Fruit fly (Drosophila melanogaster): ENCODE results near the gene CG6071.

Gene CG6071

dm6 chr3L:11636829-11637228 lies 9.0 kb downstream of the CG6071 start (continued):
- TF ChIP-seq CG17359 (tag; optimal IDR thresholded peaks at IDR 0.05): peak; percentile 50
- TF ChIP-seq CG13296 (GFP tag; optimal IDR thresholded peaks at IDR 0.05): peak; percentile 43
- TF ChIP-seq oc (tag; optimal IDR thresholded peaks at IDR 0.05): no peak
- peak; percentile 38 for TF ChIP-seq tap (tag; optimal IDR thresholded peaks at IDR 0.05)
- TF ChIP-seq esg (GFP tag; conservative IDR thresholded peaks at IDR 0.05): no peak
- TF ChIP-seq CoRest (tag; optimal IDR thresholded peaks at IDR 0.05): no peak
- no peak for TF ChIP-seq CG17361 (GFP tag; IDR thresholded peaks at IDR 0.05)
- TF ChIP-seq hb (GFP tag; IDR thresholded peaks at IDR 0.05; ENCODE audit: partially characterized antibody): no peak
- TF ChIP-seq CG4820 (GFP tag; optimal IDR thresholded peaks at IDR 0.05): no peak
- TF ChIP-seq lab (GFP tag; optimal IDR thresholded peaks at IDR 0.05): peak; percentile 36
- TF ChIP-seq CG31365 (tag; optimal IDR thresholded peaks at IDR 0.05): no peak
- no peak for TF ChIP-seq seq (GFP tag; IDR thresholded peaks at IDR 0.05)
- no peak for TF ChIP-seq cato (GFP tag; optimal IDR thresholded peaks at IDR 0.05; ENCODE audit: borderline replicate concordance)
- no peak for TF ChIP-seq Bgb (GFP tag; IDR thresholded peaks at IDR 0.05; ENCODE audit: partially characterized antibody)
- TF ChIP-seq CG31441 (GFP tag; IDR thresholded peaks at IDR 0.05): no peak
- TF ChIP-seq CG4282 (GFP tag; optimal IDR thresholded peaks at IDR 0.05): no peak
- no peak for TF ChIP-seq schlank (tag; optimal IDR thresholded peaks at IDR 0.05)
- TF ChIP-seq prd (optimal IDR thresholded peaks at IDR 0.05): no peak
- no peak for TF ChIP-seq prd (GFP tag; IDR thresholded peaks at IDR 0.05)
- TF ChIP-seq ato (GFP tag; IDR thresholded peaks at IDR 0.05; ENCODE audit: partially characterized antibody): no peak
- TF ChIP-seq CG16863 (GFP tag; optimal IDR thresholded peaks at IDR 0.05): no peak
- TF ChIP-seq ssp (GFP tag; IDR thresholded peaks at IDR 0.05): no peak
- TF ChIP-seq vnd (GFP tag; IDR thresholded peaks at IDR 0.05; ENCODE audit: partially characterized antibody): no peak
- TF ChIP-seq klu (GFP tag; IDR thresholded peaks at IDR 0.05): no peak
- peak; percentile 19; the same call in 1 of the 2 replicates for TF ChIP-seq HLH3B (GFP tag; IDR thresholded peaks at IDR 0.05)
- no peak for TF ChIP-seq kni (GFP tag; optimal IDR thresholded peaks at IDR 0.05)
- no peak for TF ChIP-seq cad (GFP tag; optimal IDR thresholded peaks at IDR 0.05)
- no peak for TF ChIP-seq CG31388 (GFP tag; optimal IDR thresholded peaks at IDR 0.05)
- TF ChIP-seq Eip74EF (GFP tag; optimal IDR thresholded peaks at IDR 0.05): no peak
- no peak for TF ChIP-seq CG2202 (tag; optimal IDR thresholded peaks at IDR 0.05)
- no peak for TF ChIP-seq CG9876 (GFP tag; optimal IDR thresholded peaks at IDR 0.05)
- no peak for TF ChIP-seq Abd-B (GFP tag; optimal IDR thresholded peaks at IDR 0.05)
- no peak for TF ChIP-seq bab2 (GFP tag; optimal IDR thresholded peaks at IDR 0.05)
- TF ChIP-seq sna (GFP tag; IDR thresholded peaks at IDR 0.05; ENCODE audit: partially characterized antibody): no peak
- TF ChIP-seq hkb (optimal IDR thresholded peaks at IDR 0.05): no peak
- TF ChIP-seq hkb (GFP tag; IDR thresholded peaks at IDR 0.05): peak; percentile 52
- TF ChIP-seq CG13894 (tag; optimal IDR thresholded peaks at IDR 0.05): no peak
- no peak for TF ChIP-seq amos (GFP tag; IDR thresholded peaks at IDR 0.05; ENCODE audit: partially characterized antibody)
- no peak for TF ChIP-seq tup (GFP tag; optimal IDR thresholded peaks at IDR 0.05)
- TF ChIP-seq CG12236 (GFP tag; optimal IDR thresholded peaks at IDR 0.05): no peak
- peak; percentile 11 for TF ChIP-seq Fer3 (tag; optimal IDR thresholded peaks at IDR 0.05)
- TF ChIP-seq Dbx (GFP tag; IDR thresholded peaks at IDR 0.05): no peak

dm6 chr3L:11634551-11634950 lies 11.3 kb downstream of the CG6071 start:
- TF ChIP-seq B-H1 (GFP tag; IDR thresholded peaks at IDR 0.05): no peak
- TF ChIP-seq B-H2 (GFP tag; optimal IDR thresholded peaks at IDR 0.05): no peak
- peak; percentile 81 for TF ChIP-seq nom (GFP tag; optimal IDR thresholded peaks at IDR 0.05)
- TF ChIP-seq Drgx (GFP tag; IDR thresholded peaks at IDR 0.05): peak; percentile 64
- no peak for TF ChIP-seq HLH4C (GFP tag; IDR thresholded peaks at IDR 0.05; ENCODE audit: partially characterized antibody)
- no peak for TF ChIP-seq insv (GFP tag; optimal IDR thresholded peaks at IDR 0.05)
- TF ChIP-seq bsh (GFP tag; optimal IDR thresholded peaks at IDR 0.05): peak in 1 of 2 experiments; percentile 83
- no peak for TF ChIP-seq CG7839 (tag; optimal IDR thresholded peaks at IDR 0.05)
